Worm (Caenorhabditis elegans) whole organism, late embryonic: ENCODE results near the gene F16G10.14.

Experiments used
- F13H6.1 ChIP-seq: sonication (generic microtip); optimal IDR thresholded peaks from 2 replicates; lab custom pipeline; 2016; ENCODE audit warnings: missing genetic modification characterization, missing compliant biosample characterization
- ama-1 ChIP-seq: fragments of 150-350 bp; optimal IDR thresholded peaks from 2 replicates; lab custom pipeline; 2014
- hlh-13 ChIP-seq: fragments of 200-800 bp; sonication (Bioruptor generic); optimal IDR thresholded peaks from 2 replicates; lab custom pipeline; 2018; ENCODE audit warnings: mild to moderate bottlenecking, missing genetic modification characterization, missing compliant biosample characterization
- nhr-11 ChIP-seq: fragments of 150-350 bp; optimal IDR thresholded peaks from 2 replicates; lab custom pipeline; 2014; ENCODE audit warnings: missing biosample characterization, missing genetic modification characterization
- odd-2 ChIP-seq: sonication (generic microtip); optimal IDR thresholded peaks from 2 replicates; lab custom pipeline; 2017; ENCODE audit warnings: antibody characterized with exemption, mild to moderate bottlenecking, missing genetic modification characterization, missing compliant biosample characterization
- pat-9 ChIP-seq: fragments of 200-800 bp; sonication (Bioruptor generic); optimal IDR thresholded peaks from 2 replicates; lab custom pipeline; 2018; ENCODE audit warnings: mild to moderate bottlenecking, missing genetic modification characterization, moderate library complexity, missing compliant biosample characterization
- pha-4 ChIP-seq: fragments of 150-350 bp; optimal IDR thresholded peaks from 2 replicates; lab custom pipeline; 2018; ENCODE audit warnings: missing biosample characterization, missing genetic modification reagents, missing genetic modification characterization

DNA sequence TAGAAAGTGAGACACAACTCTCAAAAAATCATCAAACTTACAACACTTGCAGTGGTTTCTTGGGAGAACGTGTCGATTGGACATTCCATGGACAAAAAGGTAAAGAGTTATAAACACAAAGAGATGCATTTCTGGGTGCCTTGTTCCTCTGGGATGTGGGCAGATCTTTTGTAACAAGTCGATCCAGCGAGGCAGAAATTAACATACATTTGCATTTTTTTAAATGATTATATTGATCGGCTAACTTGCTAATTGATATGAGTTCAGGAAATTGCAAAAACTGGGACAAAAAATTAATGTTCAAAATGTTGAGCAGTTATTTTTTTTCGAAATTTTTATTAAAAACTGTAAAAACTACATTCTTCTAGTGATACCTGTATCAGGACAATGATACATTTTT lies 21.0 kb downstream of the F16G10.14 start, which contains the start of gene F16G10.6:
- TF ChIP-seq nhr-11: no peak
- no peak for TF ChIP-seq hlh-13 (GFP tag; lab: Kevin White, UChicago)
- TF ChIP-seq F13H6.1 (tag; lab: Kevin White, UChicago): no peak
- TF ChIP-seq odd-2 (tag; lab: Kevin White, UChicago): no peak
- no peak for TF ChIP-seq ama-1
- TF ChIP-seq pat-9 (tag; lab: Kevin White, UChicago): no peak
- TF ChIP-seq pha-4: no peak
